Fruit fly (Drosophila melanogaster) whole organism, embryonic: ENCODE results near the gene Slimp.

ENCODE experiments used
- BEAF-32 ChIP-seq: fragments of 200-800 bp; sonication (Bioruptor generic); optimal IDR thresholded peaks from 3 replicates; lab custom pipeline; 2017; ENCODE audit warnings: missing biosample characterization, missing genetic modification characterization, mild to moderate bottlenecking, moderate library complexity, missing genetic modification reagents
- Bgb ChIP-seq: fragments of 200-800 bp; sonication (Bioruptor generic); IDR thresholded peaks from 2 replicates; pipeline ENCODE4 v1.3.6; 2022; ENCODE audit warnings: missing biosample characterization, missing genetic modification characterization; ENCODE audit not compliant: partially characterized antibody
- Blimp-1 ChIP-seq: fragments of 200-800 bp; sonication (Bioruptor generic); optimal IDR thresholded peaks from 3 replicates; lab custom pipeline; 2018; ENCODE audit warnings: missing biosample characterization, missing genetic modification characterization, mild to moderate bottlenecking, moderate library complexity, missing genetic modification reagents
- BtbVII ChIP-seq: fragments of 200-800 bp; sonication (Bioruptor generic); optimal IDR thresholded peaks from 3 replicates; lab custom pipeline; 2017; ENCODE audit warnings: missing biosample characterization, mild to moderate bottlenecking, missing genetic modification characterization
- CG10274 ChIP-seq: fragments of 200-800 bp; sonication (Bioruptor generic); optimal IDR thresholded peaks from 3 replicates; lab custom pipeline; 2017; ENCODE audit warnings: missing biosample characterization, mild to moderate bottlenecking, missing genetic modification characterization
- CG10366 ChIP-seq: fragments of 200-800 bp; sonication (Bioruptor generic); IDR thresholded peaks from 2 replicates; pipeline ENCODE4 v1.3.6; 2022; ENCODE audit warnings: missing biosample characterization, missing genetic modification characterization
- CG11560 ChIP-seq: fragments of 200-800 bp; sonication (Bioruptor generic); IDR thresholded peaks from 3 replicates; pipeline ENCODE4 v1.3.6; 2022; ENCODE audit warnings: missing biosample characterization, missing genetic modification characterization
- CG12071 ChIP-seq: fragments of 200-800 bp; sonication (Bioruptor generic); optimal IDR thresholded peaks from 3 replicates; lab custom pipeline; 2018; ENCODE audit warnings: missing biosample characterization, mild to moderate bottlenecking, missing genetic modification characterization
- CG12155 ChIP-seq: fragments of 200-800 bp; sonication (Bioruptor generic); optimal IDR thresholded peaks from 3 replicates; lab custom pipeline; 2016; ENCODE audit warnings: missing biosample characterization, missing genetic modification characterization
- CG12659 ChIP-seq: fragments of 200-800 bp; sonication (Bioruptor generic); optimal IDR thresholded peaks from 3 replicates; lab custom pipeline; 2017; ENCODE audit warnings: mild to moderate bottlenecking, missing biosample characterization, missing genetic modification reagents, missing genetic modification characterization
- CG12942 ChIP-seq: fragments of 200-800 bp; sonication (Bioruptor generic); optimal IDR thresholded peaks from 3 replicates; lab custom pipeline; 2016; ENCODE audit warnings: missing biosample characterization, missing genetic modification characterization
- CG17802 ChIP-seq: fragments of 200-800 bp; sonication (Bioruptor generic); optimal IDR thresholded peaks from 2 replicates; lab custom pipeline; 2018; ENCODE audit warnings: missing biosample characterization, mild to moderate bottlenecking, missing genetic modification characterization, moderate library complexity
- CG3065 ChIP-seq: fragments of 200-800 bp; sonication (Bioruptor generic); optimal IDR thresholded peaks from 2 replicates; lab custom pipeline; 2016; ENCODE audit warnings: missing biosample characterization, missing genetic modification characterization
- CG32767 ChIP-seq: fragments of 200-800 bp; sonication (Bioruptor generic); IDR thresholded peaks from 2 replicates; pipeline ENCODE4 v1.3.6; 2022; ENCODE audit warnings: missing biosample characterization, missing genetic modification characterization
- CG3281 ChIP-seq: fragments of 200-800 bp; sonication (Bioruptor generic); optimal IDR thresholded peaks from 3 replicates; lab custom pipeline; 2017; ENCODE audit warnings: missing biosample characterization, mild to moderate bottlenecking, missing genetic modification characterization
- CG34376 ChIP-seq: fragments of 200-800 bp; sonication (Bioruptor generic); optimal IDR thresholded peaks from 2 replicates; lab custom pipeline; 2018; ENCODE audit warnings: missing biosample characterization, mild to moderate bottlenecking, missing genetic modification characterization
- CG7271 ChIP-seq: fragments of 200-800 bp; sonication (Bioruptor generic); optimal IDR thresholded peaks from 2 replicates; lab custom pipeline; 2018; ENCODE audit warnings: missing biosample characterization, mild to moderate bottlenecking, missing genetic modification characterization, moderate library complexity
- CG8924 ChIP-seq: fragments of 200-800 bp; optimal IDR thresholded peaks from 3 replicates; lab custom pipeline; 2019; ENCODE audit warnings: missing biosample characterization, mild to moderate bottlenecking, missing genetic modification characterization, moderate library complexity
- CG9797 ChIP-seq: fragments of 200-800 bp; sonication (Bioruptor generic); optimal IDR thresholded peaks from 3 replicates; lab custom pipeline; 2018; ENCODE audit warnings: missing biosample characterization, mild to moderate bottlenecking, missing genetic modification characterization
- CG9932 ChIP-seq: fragments of 200-800 bp; sonication (Bioruptor generic); IDR thresholded peaks from 2 replicates; pipeline ENCODE4 v1.3.6; 2022; ENCODE audit warnings: missing biosample characterization, missing genetic modification characterization
- Chrac-16 ChIP-seq: fragments of 200-800 bp; sonication (Bioruptor generic); optimal IDR thresholded peaks from 3 replicates; lab custom pipeline; 2016; ENCODE audit warnings: missing biosample characterization, missing genetic modification characterization
- Dek ChIP-seq: fragments of 200-800 bp; sonication (Bioruptor generic); optimal IDR thresholded peaks from 3 replicates; lab custom pipeline; 2019; ENCODE audit warnings: missing biosample characterization, mild to moderate bottlenecking, missing genetic modification characterization, moderate library complexity
- Dfd ChIP-seq, 2 experiments: fragments of >200 bp; optimal IDR thresholded peaks; 2 replicates each; lab custom pipeline; 2017; ENCODE audit warnings: missing biosample characterization in 2 of 2, missing genetic modification characterization in 2 of 2
- Gsc ChIP-seq: fragments of 200-800 bp; sonication (Bioruptor generic); IDR thresholded peaks from 2 replicates; pipeline ENCODE4 v1.3.6; 2022; ENCODE audit warnings: missing biosample characterization, missing genetic modification characterization
- HLHmδ ChIP-seq: fragments of 200-800 bp; sonication (Bioruptor generic); optimal IDR thresholded peaks from 2 replicates; lab custom pipeline; 2018; ENCODE audit warnings: missing biosample characterization, mild to moderate bottlenecking, missing genetic modification characterization, moderate library complexity
- Mad ChIP-seq: fragments of 200-800 bp; sonication (Bioruptor generic); optimal IDR thresholded peaks from 2 replicates; lab custom pipeline; 2016; ENCODE audit warnings: missing biosample characterization, missing genetic modification characterization
- Neu2 ChIP-seq: fragments of 200-800 bp; sonication (Bioruptor generic); optimal IDR thresholded peaks from 3 replicates; lab custom pipeline; 2016; ENCODE audit warnings: missing biosample characterization, missing genetic modification characterization, borderline replicate concordance
- Ravus ChIP-seq: fragments of 200-800 bp; sonication (Bioruptor generic); IDR thresholded peaks from 2 replicates; pipeline ENCODE4 v1.3.6; 2022; ENCODE audit warnings: missing biosample characterization, missing genetic modification characterization
- TFAM ChIP-seq: fragments of 200-800 bp; sonication (Bioruptor generic); optimal IDR thresholded peaks from 2 replicates; lab custom pipeline; 2017; ENCODE audit warnings: missing biosample characterization, missing genetic modification characterization, inconsistent platforms
- Usf ChIP-seq: fragments of 200-800 bp; sonication (Bioruptor generic); optimal IDR thresholded peaks from 2 replicates; lab custom pipeline; 2017; ENCODE audit warnings: missing genotype, missing biosample characterization, missing genetic modification characterization
- al ChIP-seq: fragments of 200-800 bp; sonication (Bioruptor generic); IDR thresholded peaks from 2 replicates; pipeline ENCODE4 v1.3.6; 2022; ENCODE audit warnings: missing biosample characterization, missing genetic modification characterization
- btn ChIP-seq: fragments of 200-800 bp; sonication (Bioruptor generic); optimal IDR thresholded peaks from 2 replicates; lab custom pipeline; 2016; ENCODE audit warnings: missing biosample characterization, missing genetic modification characterization
- cg ChIP-seq: fragments of 200-800 bp; sonication (Bioruptor generic); optimal IDR thresholded peaks from 3 replicates; lab custom pipeline; 2019; ENCODE audit warnings: missing biosample characterization, mild to moderate bottlenecking, missing genetic modification characterization, moderate library complexity
- corto ChIP-seq: fragments of 200-800 bp; sonication (Bioruptor generic); optimal IDR thresholded peaks from 2 replicates; lab custom pipeline; 2016; ENCODE audit warnings: missing biosample characterization, mild to moderate bottlenecking, missing genetic modification characterization, moderate library complexity
- esg ChIP-seq: fragments of 200-800 bp; sonication (Bioruptor generic); conservative IDR thresholded peaks from 2 replicates; pipeline ENCODE4 v1.3.6; 2022; ENCODE audit warnings: missing biosample characterization, missing genetic modification characterization
- exex ChIP-seq: fragments of 200-800 bp; sonication (Bioruptor generic); optimal IDR thresholded peaks from 4 replicates; lab custom pipeline; 2018; ENCODE audit warnings: missing biosample characterization, mild to moderate bottlenecking, missing genetic modification characterization, moderate library complexity
- fd3F ChIP-seq: fragments of 200-800 bp; sonication (Bioruptor generic); optimal IDR thresholded peaks from 2 replicates; lab custom pipeline; 2018; ENCODE audit warnings: missing biosample characterization, mild to moderate bottlenecking, missing genetic modification characterization, moderate library complexity
- jumu ChIP-seq: fragments of 200-800 bp; sonication (Bioruptor generic); optimal IDR thresholded peaks from 3 replicates; lab custom pipeline; 2016; ENCODE audit warnings: missing biosample characterization, missing genetic modification characterization
- mam ChIP-seq: fragments of 200-800 bp; sonication (Bioruptor generic); optimal IDR thresholded peaks from 3 replicates; lab custom pipeline; 2016; ENCODE audit warnings: missing biosample characterization, missing genetic modification characterization
- nerfin-2 ChIP-seq: fragments of 200-800 bp; sonication (Bioruptor generic); IDR thresholded peaks from 2 replicates; pipeline ENCODE4 v1.3.6; 2022; ENCODE audit warnings: missing biosample characterization, missing genetic modification characterization; ENCODE audit not compliant: partially characterized antibody
- onecut ChIP-seq: fragments of 200-800 bp; sonication (Bioruptor generic); IDR thresholded peaks from 2 replicates; pipeline ENCODE4 v1.3.6; 2022; ENCODE audit warnings: missing biosample characterization, missing genetic modification characterization
- rib ChIP-seq: fragments of 200-800 bp; sonication (Bioruptor generic); IDR thresholded peaks from 2 replicates; pipeline ENCODE4 v1.3.6; 2022; ENCODE audit warnings: missing biosample characterization, missing genetic modification characterization
- schlank ChIP-seq: fragments of 200-800 bp; sonication (Bioruptor generic); optimal IDR thresholded peaks from 2 replicates; lab custom pipeline; 2018; ENCODE audit warnings: missing biosample characterization, mild to moderate bottlenecking, missing genetic modification characterization
- seq ChIP-seq: fragments of 200-800 bp; sonication (Bioruptor generic); IDR thresholded peaks from 2 replicates; pipeline ENCODE4 v1.3.6; 2022; ENCODE audit warnings: missing biosample characterization, missing genetic modification characterization
- sima ChIP-seq: fragments of 200-800 bp; sonication (Bioruptor generic); optimal IDR thresholded peaks from 2 replicates; lab custom pipeline; 2016; ENCODE audit warnings: missing biosample characterization, missing genetic modification characterization
- sisA ChIP-seq: fragments of 200-800 bp; sonication (Bioruptor generic); IDR thresholded peaks from 2 replicates; pipeline ENCODE4 v1.3.6; 2022; ENCODE audit warnings: missing biosample characterization, missing genetic modification characterization
- sob ChIP-seq: fragments of 200-800 bp; sonication (Bioruptor generic); IDR thresholded peaks from 2 replicates; pipeline ENCODE4 v1.3.6; 2022; ENCODE audit warnings: missing biosample characterization, missing genetic modification characterization
- sqz ChIP-seq: fragments of 200-800 bp; sonication (Bioruptor generic); optimal IDR thresholded peaks from 3 replicates; lab custom pipeline; 2018; ENCODE audit warnings: missing biosample characterization, mild to moderate bottlenecking, missing genetic modification characterization
- stwl ChIP-seq: fragments of 200-800 bp; sonication (Bioruptor generic); optimal IDR thresholded peaks from 3 replicates; lab custom pipeline; 2018; ENCODE audit warnings: missing biosample characterization, mild to moderate bottlenecking, missing genetic modification characterization, moderate library complexity
- zen ChIP-seq: fragments of 200-800 bp; sonication (Bioruptor generic); optimal IDR thresholded peaks from 3 replicates; lab custom pipeline; 2018; ENCODE audit warnings: missing biosample characterization, mild to moderate bottlenecking, missing genetic modification characterization, moderate library complexity

Gene Slimp

dm6 chr3R:24161173-24161811, 12.5 kb upstream of the Slimp start, which contains the start of the genes Myo95E and TBC1d7 (continued):
- TF ChIP-seq CG34376 (GFP tag; lab: Kevin White, UChicago) (peak; percentile 74), CG9797 (peak; percentile 46), CG7271 (tag; lab: Kevin White, UChicago) (peak; percentile 60), CG9932 (GFP tag; lab: Robert Waterston, UW) (peak; percentile 97), Gsc (peak; percentile 69; the same call in 1 of the 2 replicates), jumu (GFP tag; lab: Kevin White, UChicago) (no peak), Ravus (GFP tag; lab: Robert Waterston, UW) (peak; percentile 74), Dek (tag; lab: Kevin White, UChicago) (peak; percentile 90), esg (peak; percentile 95), Blimp-1 (GFP tag; lab: Kevin White, UChicago) (no peak), CG17802 (tag; lab: Kevin White, UChicago) (peak; percentile 38), btn (no peak), CG10274 (GFP tag; lab: Kevin White, UChicago) (peak; percentile 92), exex (tag; lab: Kevin White, UChicago) (peak; percentile 53), fd3F (GFP tag; lab: Kevin White, UChicago) (peak; percentile 81), corto (peak; percentile 35), Dfd (GFP tag; optimal IDR thresholded peaks at IDR 0.05; lab: Kevin White, UChicago) (no peak), rib (GFP tag; lab: Robert Waterston, UW) (peak; percentile 93), mam (GFP tag; lab: Kevin White, UChicago) (peak; percentile 56), Bgb (GFP tag; lab: Robert Waterston, UW) (peak; percentile 45; the same call in 1 of the 2 replicates), CG12942 (GFP tag; lab: Kevin White, UChicago) (peak; percentile 78), Mad (GFP tag; lab: Kevin White, UChicago) (peak; percentile 60), CG3065 (GFP tag; lab: Kevin White, UChicago) (peak; percentile 26), Usf (GFP tag; lab: Kevin White, UChicago) (peak; percentile 72), al (GFP tag; lab: Robert Waterston, UW) (peak; percentile 91), CG10366 (GFP tag; lab: Robert Waterston, UW) (peak; percentile 89), CG32767 (GFP tag; lab: Robert Waterston, UW) (peak; percentile 91), BtbVII (GFP tag; lab: Kevin White, UChicago) (peak; percentile 44), cg (GFP tag; lab: Kevin White, UChicago) (no peak), CG12155 (GFP tag; lab: Kevin White, UChicago) (peak; percentile 79), seq (GFP tag; lab: Robert Waterston, UW) (peak; percentile 79), sqz (GFP tag; lab: Kevin White, UChicago) (no peak), BEAF-32 (GFP tag; lab: Kevin White, UChicago) (peak; percentile 77), stwl (peak; percentile 56), TFAM (no peak), sima (no peak), CG12659 (GFP tag; lab: Kevin White, UChicago) (peak; percentile 92), schlank (tag; lab: Kevin White, UChicago) (peak; percentile 47), sob (peak; percentile 92), Neu2 (GFP tag; lab: Kevin White, UChicago) (no peak), zen (peak; percentile 80), Chrac-16 (GFP tag; lab: Kevin White, UChicago) (peak; percentile 86), sisA (GFP tag; lab: Robert Waterston, UW) (peak; percentile 90), CG12071 (GFP tag; lab: Kevin White, UChicago) (no peak), CG3281 (peak; percentile 86), CG8924 (tag; lab: Kevin White, UChicago) (peak; percentile 91), HLHmδ (no peak), CG11560 (peak; percentile 81), onecut (GFP tag; lab: Robert Waterston, UW) (peak; percentile 80), nerfin-2 (no peak)
